Worm (Caenorhabditis elegans) whole organism, early embryonic: ENCODE measurements around the gene cnt-1.

Experiments used
- B0310.2 ChIP-seq: sonication (generic microtip); optimal IDR thresholded peaks from 2 replicates; lab custom pipeline; 2016; ENCODE audit warnings: mild to moderate bottlenecking, missing genetic modification characterization, missing compliant biosample characterization
- ama-1 ChIP-seq: fragments of 150-350 bp; optimal IDR thresholded peaks from 2 replicates; lab custom pipeline; 2014
- ceh-36 ChIP-seq: sonication (generic microtip); optimal IDR thresholded peaks from 2 replicates; lab custom pipeline; 2016; ENCODE audit warnings: missing genetic modification characterization, inconsistent platforms, missing compliant biosample characterization
- hnd-1 ChIP-seq: sonication (generic microtip); optimal IDR thresholded peaks from 2 replicates; lab custom pipeline; 2016; ENCODE audit warnings: missing genetic modification characterization, missing compliant biosample characterization
- scrt-1 ChIP-seq: fragments of 200-800 bp; sonication (Bioruptor generic); IDR thresholded peaks from 2 replicates; pipeline ENCODE4 v1.3.6; 2022; ENCODE audit warnings: missing genetic modification characterization, missing compliant biosample characterization
- sea-1 ChIP-seq: fragments of 200-800 bp; sonication (Bioruptor generic); conservative IDR thresholded peaks from 2 replicates; pipeline ENCODE4 v1.3.6; 2022; ENCODE audit warnings: missing genetic modification characterization, missing compliant biosample characterization
- tbx-11 ChIP-seq: fragments of 200-800 bp; sonication (Bioruptor generic); IDR thresholded peaks from 2 replicates; pipeline ENCODE4 v1.3.6; 2022; ENCODE audit warnings: missing genetic modification characterization, missing compliant biosample characterization
- tra-4 ChIP-seq: sonication (generic microtip); optimal IDR thresholded peaks from 2 replicates; lab custom pipeline; 2017; ENCODE audit warnings: missing genetic modification characterization, missing compliant biosample characterization

DNA sequence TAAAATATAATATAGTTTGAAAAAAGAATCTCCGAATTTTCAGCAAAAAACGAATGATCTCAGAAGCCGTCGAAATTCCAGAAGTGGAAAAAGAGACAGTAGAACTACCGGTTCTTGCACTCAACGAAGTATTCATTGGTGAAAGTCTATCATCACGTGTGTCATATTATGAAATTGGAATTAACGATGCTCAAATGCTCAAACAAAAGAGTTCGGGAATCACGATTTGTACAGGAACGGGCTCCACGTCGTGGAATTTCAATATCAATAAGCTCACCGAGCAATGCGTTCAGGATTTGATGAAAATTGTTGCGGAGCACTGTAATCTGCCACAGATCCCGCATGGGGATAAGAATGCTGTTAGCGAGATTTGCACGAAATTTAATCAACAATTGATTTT is 30.4 kb downstream of the cnt-1 start:
- TF ChIP-seq hnd-1: no peak
- no peak for TF ChIP-seq ceh-36
- no peak for TF ChIP-seq tbx-11
- no peak for TF ChIP-seq sea-1 (GFP tag; lab: Robert Waterston, UW)
- no peak for TF ChIP-seq B0310.2 (tag; lab: Kevin White, UChicago)
- TF ChIP-seq tra-4 (tag; lab: Kevin White, UChicago): no peak
- no peak for TF ChIP-seq scrt-1 (GFP tag; lab: Robert Waterston, UW)
- no peak for TF ChIP-seq ama-1 (lab: Kevin White, UChicago)
